Worm (Caenorhabditis elegans) whole organism, L1 larva: ENCODE results near the gene R13D11.1.

ENCODE experiments used
- C16A3.4 ChIP-seq: fragments of 150-350 bp; optimal IDR thresholded peaks from 2 replicates; lab custom pipeline; 2014; ENCODE audit warnings: missing biosample characterization, missing genetic modification characterization
- C34B4.2 ChIP-seq: sonication (generic microtip); optimal IDR thresholded peaks from 2 replicates; lab custom pipeline; 2017; ENCODE audit warnings: mild to moderate bottlenecking, missing genetic modification characterization, missing compliant biosample characterization
- alr-1 ChIP-seq: fragments of 200-800 bp; sonication (Bioruptor generic); optimal IDR thresholded peaks from 2 replicates; lab custom pipeline; 2018; ENCODE audit warnings: borderline replicate concordance, mild to moderate bottlenecking, missing genetic modification characterization, missing compliant biosample characterization
- blmp-1 ChIP-seq: fragments of 150-350 bp; optimal IDR thresholded peaks from 2 replicates; lab custom pipeline; 2014; ENCODE audit warnings: missing biosample characterization, missing genetic modification characterization
- ceh-63 ChIP-seq: fragments of 200-800 bp; sonication (Bioruptor generic); optimal IDR thresholded peaks from 2 replicates; lab custom pipeline; 2018; ENCODE audit warnings: mild to moderate bottlenecking, missing genetic modification characterization, missing compliant biosample characterization
- ceh-82 ChIP-seq, 3 experiments: fragments of 150-350 bp in 1 of 3; sonication (generic microtip) in 2 of 3; optimal IDR thresholded peaks; 2 replicates each; lab custom pipeline; 2014 to 2017; ENCODE audit warnings: missing biosample characterization in 3 of 3, missing genetic modification characterization in 3 of 3
- ceh-88 ChIP-seq: fragments of 200-800 bp; sonication (Bioruptor generic); IDR thresholded peaks from 2 replicates; pipeline ENCODE4 v1.3.6; 2022; ENCODE audit warnings: missing genetic modification characterization, missing compliant biosample characterization
- ceh-90 ChIP-seq: sonication (generic microtip); optimal IDR thresholded peaks from 2 replicates; lab custom pipeline; 2016; ENCODE audit warnings: missing genetic modification characterization, missing compliant biosample characterization
- ces-1 ChIP-seq: fragments of 150-350 bp; optimal IDR thresholded peaks from 2 replicates; lab custom pipeline; 2014; ENCODE audit warnings: missing biosample characterization, missing genetic modification reagents, missing genetic modification characterization
- dsc-1 ChIP-seq: sonication (generic microtip); optimal IDR thresholded peaks from 2 replicates; lab custom pipeline; 2016; ENCODE audit warnings: mild to moderate bottlenecking, missing genetic modification characterization, missing compliant biosample characterization
- efl-3 ChIP-seq: fragments of 200-800 bp; sonication (Bioruptor generic); optimal IDR thresholded peaks from 2 replicates; lab custom pipeline; 2018; ENCODE audit warnings: mild to moderate bottlenecking, missing genetic modification characterization, missing compliant biosample characterization
- egl-13 ChIP-seq: sonication (generic microtip); optimal IDR thresholded peaks from 2 replicates; lab custom pipeline; 2016; ENCODE audit warnings: missing genotype, missing genetic modification reagents, missing genetic modification characterization, missing compliant biosample characterization
- egl-27 ChIP-seq, 2 experiments: fragments of 150-350 bp in 1 of 2; sonication (generic microtip); optimal IDR thresholded peaks; 3 replicates each; lab custom pipeline; 2017 to 2018; ENCODE audit warnings: missing biosample characterization in 2 of 2, missing genetic modification characterization in 2 of 2, missing genetic modification reagents in 2 of 2
- elt-2 ChIP-seq: sonication (generic microtip); optimal IDR thresholded peaks from 2 replicates; lab custom pipeline; 2016; ENCODE audit warnings: missing genetic modification characterization, mild to moderate bottlenecking, inconsistent platforms, missing compliant biosample characterization, missing genetic modification reagents
- elt-3 ChIP-seq, 6 experiments: fragments of 150-350 bp in 1 of 6; sonication (generic microtip); optimal IDR thresholded peaks; 2 replicates each; lab custom pipeline; 2017 to 2018; ENCODE audit warnings: missing biosample characterization in 6 of 6, missing genetic modification characterization in 6 of 6, inconsistent platforms in 1 of 6
- fkh-4 ChIP-seq: sonication (generic microtip); optimal IDR thresholded peaks from 2 replicates; lab custom pipeline; 2016; ENCODE audit warnings: missing compliant biosample characterization, missing genetic modification characterization, borderline replicate concordance
- fkh-8 ChIP-seq: sonication (generic microtip); optimal IDR thresholded peaks from 2 replicates; lab custom pipeline; 2016; ENCODE audit warnings: mild to moderate bottlenecking, missing genetic modification characterization, missing compliant biosample characterization
- fos-1 ChIP-seq: fragments of 150-350 bp; optimal IDR thresholded peaks from 2 replicates; lab custom pipeline; 2014; ENCODE audit warnings: missing biosample characterization, missing genetic modification characterization
- grh-1 ChIP-seq: fragments of 200-800 bp; sonication (Bioruptor generic); IDR thresholded peaks from 2 replicates; pipeline ENCODE4 v1.3.6; 2022; ENCODE audit warnings: missing genetic modification reagents, missing genetic modification characterization, missing compliant biosample characterization
- hlh-4 ChIP-seq: sonication (generic microtip); optimal IDR thresholded peaks from 2 replicates; lab custom pipeline; 2016; ENCODE audit warnings: mild to moderate bottlenecking, missing genetic modification characterization, missing compliant biosample characterization
- hpl-2 ChIP-seq: fragments of 150-350 bp; optimal IDR thresholded peaks from 2 replicates; lab custom pipeline; 2014; ENCODE audit warnings: missing biosample characterization, missing genetic modification reagents, missing genetic modification characterization
- irx-1 ChIP-seq: sonication (generic microtip); optimal IDR thresholded peaks from 2 replicates; lab custom pipeline; 2016; ENCODE audit warnings: missing genetic modification characterization, missing compliant biosample characterization
- jun-1 ChIP-seq: fragments of 150-350 bp; optimal IDR thresholded peaks from 2 replicates; lab custom pipeline; 2014; ENCODE audit warnings: missing biosample characterization, missing genetic modification reagents, missing genetic modification characterization
- lin-15B ChIP-seq: fragments of 150-350 bp; sonication (generic microtip); optimal IDR thresholded peaks from 3 replicates; lab custom pipeline; 2014; ENCODE audit warnings: missing biosample characterization, missing genetic modification characterization
- lin-35 ChIP-seq, 2 experiments: fragments of 150-350 bp; optimal IDR thresholded peaks; 2 replicates each; lab custom pipeline; 2014; ENCODE audit warnings: missing biosample characterization in 2 of 2, missing genetic modification characterization in 2 of 2, missing genetic modification reagents in 2 of 2
- lir-3 ChIP-seq: sonication (generic microtip); optimal IDR thresholded peaks from 2 replicates; lab custom pipeline; 2016; ENCODE audit warnings: mild to moderate bottlenecking, missing genetic modification characterization, moderate library complexity, missing compliant biosample characterization; ENCODE audit not compliant: poor library complexity
- lsy-2 ChIP-seq, 2 experiments: fragments of 150-350 bp; optimal IDR thresholded peaks; 2 replicates each; lab custom pipeline; 2014; ENCODE audit warnings: missing biosample characterization in 2 of 2, missing genetic modification characterization in 2 of 2
- mdl-1 ChIP-seq, 2 experiments: fragments of 150-350 bp; optimal IDR thresholded peaks; 2 replicates each; lab custom pipeline; 2014 to 2017; ENCODE audit warnings: missing biosample characterization in 2 of 2, missing genetic modification characterization in 2 of 2, inconsistent platforms in 1 of 2
- mef-2 ChIP-seq: fragments of 150-350 bp; optimal IDR thresholded peaks from 2 replicates; lab custom pipeline; 2014; ENCODE audit warnings: missing biosample characterization, missing genetic modification characterization
- nhr-12 ChIP-seq: sonication (generic microtip); optimal IDR thresholded peaks from 2 replicates; lab custom pipeline; 2017; ENCODE audit warnings: missing biosample characterization, missing genetic modification characterization
- nhr-19 ChIP-seq: fragments of 200-800 bp; sonication (Bioruptor generic); conservative IDR thresholded peaks from 2 replicates; pipeline ENCODE4 v1.3.6; 2022; ENCODE audit warnings: missing genetic modification characterization, missing compliant biosample characterization
- nhr-85 ChIP-seq: sonication (generic microtip); peaks from one replicate; lab custom pipeline; 2016; ENCODE audit warnings: missing genetic modification characterization, inconsistent platforms, missing compliant biosample characterization
- nhr-90 ChIP-seq: sonication (generic microtip); optimal IDR thresholded peaks from 2 replicates; lab custom pipeline; 2016; ENCODE audit warnings: mild to moderate bottlenecking, missing genetic modification characterization, missing compliant biosample characterization; ENCODE audit not compliant: poor library complexity
- pag-3 ChIP-seq: sonication (generic microtip); optimal IDR thresholded peaks from 2 replicates; lab custom pipeline; 2017; ENCODE audit warnings: missing genetic modification characterization, mild to moderate bottlenecking, missing compliant biosample characterization, antibody characterized with exemption, borderline replicate concordance; ENCODE audit not compliant: insufficient read depth
- pax-3 ChIP-seq: fragments of 200-800 bp; sonication (Bioruptor generic); optimal IDR thresholded peaks from 2 replicates; lab custom pipeline; 2018; ENCODE audit warnings: mild to moderate bottlenecking, missing genetic modification characterization, moderate library complexity, missing compliant biosample characterization
- snpc-4 ChIP-seq: fragments of 150-350 bp; optimal IDR thresholded peaks from 2 replicates; lab custom pipeline; 2014; ENCODE audit warnings: missing biosample characterization, missing genetic modification characterization
- sox-4 ChIP-seq: sonication (generic microtip); optimal IDR thresholded peaks from 2 replicates; lab custom pipeline; 2016; ENCODE audit warnings: missing genetic modification characterization, missing compliant biosample characterization
- sptf-1 ChIP-seq: fragments of 150-350 bp; optimal IDR thresholded peaks from 2 replicates; lab custom pipeline; 2014; ENCODE audit warnings: missing biosample characterization, missing genetic modification characterization
- sup-37 ChIP-seq: fragments of 200-800 bp; sonication (Bioruptor generic); optimal IDR thresholded peaks from 2 replicates; lab custom pipeline; 2018; ENCODE audit warnings: mild to moderate bottlenecking, missing genetic modification characterization, missing compliant biosample characterization
- tlp-1 ChIP-seq: fragments of 150-350 bp; optimal IDR thresholded peaks from 2 replicates; lab custom pipeline; 2014; ENCODE audit warnings: missing biosample characterization, missing genetic modification characterization
- unc-30 ChIP-seq: sonication (generic microtip); optimal IDR thresholded peaks from 2 replicates; lab custom pipeline; 2017; ENCODE audit warnings: missing biosample characterization, missing genetic modification characterization
- unc-98 ChIP-seq: fragments of 200-800 bp; sonication (Bioruptor generic); IDR thresholded peaks from 2 replicates; pipeline ENCODE4 v1.3.6; 2022; ENCODE audit warnings: missing genetic modification characterization, missing compliant biosample characterization
- zip-4 ChIP-seq: fragments of 200-800 bp; sonication (Bioruptor generic); optimal IDR thresholded peaks from 2 replicates; lab custom pipeline; 2018; ENCODE audit warnings: mild to moderate bottlenecking, missing genetic modification characterization, moderate library complexity, missing compliant biosample characterization
- ztf-11 ChIP-seq, 2 experiments: sonication (generic microtip); optimal IDR thresholded peaks; 2 replicates each; lab custom pipeline; 2016 to 2017; ENCODE audit warnings: missing genetic modification characterization in 2 of 2, missing biosample characterization in 1 of 2, missing compliant biosample characterization in 1 of 2
- ztf-4 ChIP-seq: fragments of 150-350 bp; optimal IDR thresholded peaks from 2 replicates; lab custom pipeline; 2014; ENCODE audit warnings: missing biosample characterization, missing genetic modification characterization

The R13D11.1 gene

ce11 chrV:773256-773655, 44.0 kb upstream of the R13D11.1 start, which contains the start of gene sti-1 (continued):
- TF ChIP-seq ztf-4 (tag; lab: Kevin White, UChicago) (no peak), grh-1 (peak; percentile 77), nhr-90 (peak; percentile 89), ceh-63 (GFP tag; lab: Kevin White, UChicago) (no peak), pag-3 (tag; lab: Kevin White, UChicago) (no peak), lin-35 (GFP tag; optimal IDR thresholded peaks at IDR 0.05; lab: Kevin White, UChicago) (peak; percentile 97 to 99), elt-3 (tag; optimal IDR thresholded peaks at IDR 0.05; lab: Kevin White, UChicago) (peak in 2 of 6 experiments; percentile 65 to 90), hlh-4 (no peak), ceh-90 (tag; lab: Kevin White, UChicago) (no peak), unc-30 (tag; lab: Kevin White, UChicago) (no peak), lin-15B (tag; lab: Kevin White, UChicago) (peak; percentile 85), egl-27 (tag; optimal IDR thresholded peaks at IDR 0.05; lab: Kevin White, UChicago) (no peak), dsc-1 (tag; lab: Kevin White, UChicago) (peak; percentile 92), C16A3.4 (tag; lab: Kevin White, UChicago) (peak; percentile 83), egl-13 (tag; lab: Kevin White, UChicago) (peak; percentile 89), blmp-1 (tag; lab: Kevin White, UChicago) (peak; percentile 74), lsy-2 (tag; optimal IDR thresholded peaks at IDR 0.05; lab: Kevin White, UChicago) (peak; percentile 89 to 91), alr-1 (tag; lab: Kevin White, UChicago) (no peak), nhr-19 (GFP tag; lab: Robert Waterston, UW) (peak; percentile 92), ztf-11 (tag; optimal IDR thresholded peaks at IDR 0.05; lab: Kevin White, UChicago) (peak in 1 of 2 experiments; percentile 70), nhr-12 (tag; lab: Kevin White, UChicago) (no peak), jun-1 (peak; percentile 86), efl-3 (no peak), fkh-8 (peak; percentile 83), hpl-2 (GFP tag; lab: Kevin White, UChicago) (no peak), sup-37 (GFP tag; lab: Kevin White, UChicago) (peak; percentile 72), snpc-4 (tag; lab: Kevin White, UChicago) (peak; percentile 65), lir-3 (peak; percentile 54), zip-4 (peak; percentile 56), C34B4.2 (no peak), mdl-1 (tag; optimal IDR thresholded peaks at IDR 0.05; lab: Kevin White, UChicago) (peak in 1 of 2 experiments; percentile 75), sox-4 (tag; lab: Kevin White, UChicago) (peak; percentile 71), irx-1 (tag; lab: Kevin White, UChicago) (peak; percentile 81), pax-3 (tag; lab: Kevin White, UChicago) (peak; percentile 77), sptf-1 (tag; lab: Kevin White, UChicago) (no peak), nhr-85 (tag; lab: Kevin White, UChicago) (peak; percentile 93), ceh-88 (peak; percentile 53; the same call in 1 of the 2 replicates), fos-1 (peak; percentile 76), ceh-82 (tag; optimal IDR thresholded peaks at IDR 0.05; lab: Kevin White, UChicago) (peak; percentile 85 to 92 (median 88)), unc-98 (GFP tag; lab: Robert Waterston, UW) (peak; percentile 35; the same call in 1 of the 2 replicates), fkh-4 (no peak), elt-2 (peak; percentile 49), mef-2 (tag; lab: Kevin White, UChicago) (no peak), tlp-1 (no peak), ces-1 (GFP tag; lab: Kevin White, UChicago) (no peak)
